Fruit fly (Drosophila melanogaster): ENCODE data around the gene CG1647.
A peak's percentile ranks its signal among the peaks of the same experiment; 100 is the strongest.

The CG1647 gene

DNA sequence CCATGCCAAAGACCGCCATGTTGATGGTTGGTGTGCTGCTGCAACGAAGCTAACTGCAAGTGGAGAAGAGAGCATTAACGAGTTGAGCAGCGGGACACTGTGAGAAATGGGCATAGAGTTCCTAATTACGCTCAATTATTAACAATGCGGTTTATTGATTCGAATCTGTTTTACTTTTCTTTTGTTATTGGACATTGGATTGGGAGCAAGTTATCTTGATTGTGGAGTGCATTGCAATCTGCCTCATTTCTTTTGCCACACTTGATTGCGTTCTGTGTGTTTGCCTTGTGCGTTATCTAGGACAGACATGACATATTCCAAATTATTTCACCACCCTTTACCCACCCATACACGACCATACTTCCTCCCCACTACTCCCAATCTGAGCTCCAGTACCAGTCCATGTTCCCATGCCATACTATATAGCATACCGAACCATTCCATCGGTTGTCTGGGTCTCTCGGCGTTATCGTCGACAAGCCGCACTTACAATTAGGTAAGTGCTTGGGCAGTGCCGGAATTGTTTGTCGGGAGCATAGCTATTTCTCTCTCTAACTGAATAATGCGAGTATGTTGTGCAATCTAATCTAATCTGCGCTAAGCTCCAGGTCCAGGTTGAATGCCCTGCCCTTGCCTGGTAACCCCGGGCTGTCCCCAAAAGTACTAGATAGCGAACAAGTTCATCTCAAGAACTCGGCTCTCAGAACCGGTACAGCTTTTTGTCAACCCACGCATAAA, 37.4 kb downstream of the CG1647 start (continued):
- TF ChIP-seq ranshi (GFP tag; IDR thresholded peaks at IDR 0.05) = no peak
- TF ChIP-seq nerfin-1 (tag; optimal IDR thresholded peaks at IDR 0.05) = no peak
- no peak for TF ChIP-seq Dek (tag; optimal IDR thresholded peaks at IDR 0.05)
- no peak for TF ChIP-seq CG7271 (tag; optimal IDR thresholded peaks at IDR 0.05)
- TF ChIP-seq cwo (GFP tag; optimal IDR thresholded peaks at IDR 0.05) = no peak
- no peak for TF ChIP-seq CG3281 (GFP tag; optimal IDR thresholded peaks at IDR 0.05)
- TF ChIP-seq Adf1 (GFP tag; IDR thresholded peaks at IDR 0.05) = no peak
- TF ChIP-seq esg (GFP tag; conservative IDR thresholded peaks at IDR 0.05) = peak; percentile 33; the same call in 1 of the 2 replicates
- TF ChIP-seq CG8089 (GFP tag; optimal IDR thresholded peaks at IDR 0.05) = no peak
- no peak for TF ChIP-seq trh (GFP tag; optimal IDR thresholded peaks at IDR 0.05)
- TF ChIP-seq CG9437 (GFP tag; optimal IDR thresholded peaks at IDR 0.05) = peak; percentile 7
- TF ChIP-seq Stat92E (GFP tag; optimal IDR thresholded peaks at IDR 0.05) = no peak
- no peak for TF ChIP-seq CG32532 (GFP tag; IDR thresholded peaks at IDR 0.05)
- peak; percentile 23 for TF ChIP-seq CG15601 (tag; optimal IDR thresholded peaks at IDR 0.05)
- TF ChIP-seq CG17612 (GFP tag; IDR thresholded peaks at IDR 0.05) = no peak
- no peak for TF ChIP-seq hb (GFP tag; IDR thresholded peaks at IDR 0.05; ENCODE audit: partially characterized antibody)
- no peak for TF ChIP-seq Optix (GFP tag; IDR thresholded peaks at IDR 0.05)
- no peak for TF ChIP-seq maf-S (GFP tag; optimal IDR thresholded peaks at IDR 0.05)
- TF ChIP-seq CG10543 (GFP tag; optimal IDR thresholded peaks at IDR 0.05) = no peak
- TF ChIP-seq bsh (GFP tag; optimal IDR thresholded peaks at IDR 0.05) = peak; percentile 21 to 78
- TF ChIP-seq bigmax (GFP tag; optimal IDR thresholded peaks at IDR 0.05) = no peak
- no peak for TF ChIP-seq CG3995 (GFP tag; optimal IDR thresholded peaks at IDR 0.05)
- TF ChIP-seq CG3838 (GFP tag; optimal IDR thresholded peaks at IDR 0.05) = no peak
- peak; percentile 35 for TF ChIP-seq ewg (GFP tag; optimal IDR thresholded peaks at IDR 0.05)
- TF ChIP-seq CoRest (tag; optimal IDR thresholded peaks at IDR 0.05) = peak; percentile 38
- TF ChIP-seq CG6689 (GFP tag; IDR thresholded peaks at IDR 0.05) = peak; percentile 52
- no peak for TF ChIP-seq slou (GFP tag; optimal IDR thresholded peaks at IDR 0.05)
- TF ChIP-seq fd102C (GFP tag; optimal IDR thresholded peaks at IDR 0.05) = no peak
- no peak for TF ChIP-seq sc (optimal IDR thresholded peaks at IDR 0.05)
- TF ChIP-seq sc (GFP tag; optimal IDR thresholded peaks at IDR 0.05) = peak; percentile 2
- TF ChIP-seq fru (optimal IDR thresholded peaks at IDR 0.05) = no peak
- no peak for TF ChIP-seq sima (GFP tag; optimal IDR thresholded peaks at IDR 0.05)
- no peak for TF ChIP-seq CG1792 (GFP tag; optimal IDR thresholded peaks at IDR 0.05)
- 0 out of 3 replicates have a peak, but pooled peaks have one; percentile 4 for TF ChIP-seq CG11456 (GFP tag; IDR thresholded peaks at IDR 0.05)
- TF ChIP-seq toy (GFP tag; IDR thresholded peaks at IDR 0.05) = no peak
- peak; percentile 34 for TF ChIP-seq tap (tag; optimal IDR thresholded peaks at IDR 0.05)
- TF ChIP-seq ro (GFP tag; IDR thresholded peaks at IDR 0.05) = peak; percentile 25; the same call in 1 of the 2 replicates
- no peak for TF ChIP-seq lbe (GFP tag; optimal IDR thresholded peaks at IDR 0.05)
- peak; percentile 5 for TF ChIP-seq CG2120 (GFP tag; optimal IDR thresholded peaks at IDR 0.05)
- no peak for TF ChIP-seq wek (GFP tag; optimal IDR thresholded peaks at IDR 0.05)
- TF ChIP-seq CG10321 (GFP tag; IDR thresholded peaks at IDR 0.05) = no peak
- TF ChIP-seq CG3847 (GFP tag; IDR thresholded peaks at IDR 0.05) = 0 out of 2 replicates have a peak, but pooled peaks have one; percentile 23
- no peak for TF ChIP-seq Dfd (GFP tag; optimal IDR thresholded peaks at IDR 0.05)
- no peak for TF ChIP-seq Ets65A (GFP tag)
- no peak for TF ChIP-seq CTCF (GFP tag; optimal IDR thresholded peaks at IDR 0.05)
- TF ChIP-seq CG2712 (tag; optimal IDR thresholded peaks at IDR 0.05) = peak; percentile 59
- TF ChIP-seq CG9817 (tag; optimal IDR thresholded peaks at IDR 0.05) = no peak
- peak; percentile 36; the same call in 1 of the 3 replicates for TF ChIP-seq CG11560 (tag; IDR thresholded peaks at IDR 0.05)
- TF ChIP-seq CG13123 (GFP tag; optimal IDR thresholded peaks at IDR 0.05) = no peak
- TF ChIP-seq CG7963 (GFP tag; IDR thresholded peaks at IDR 0.05; ENCODE audit: partially characterized antibody) = no peak
- TF ChIP-seq Oli (tag; optimal IDR thresholded peaks at IDR 0.05) = peak; percentile 49
